Worm (Caenorhabditis elegans): Measurements from ENCODE around the gene T11G6.3.

DNA sequence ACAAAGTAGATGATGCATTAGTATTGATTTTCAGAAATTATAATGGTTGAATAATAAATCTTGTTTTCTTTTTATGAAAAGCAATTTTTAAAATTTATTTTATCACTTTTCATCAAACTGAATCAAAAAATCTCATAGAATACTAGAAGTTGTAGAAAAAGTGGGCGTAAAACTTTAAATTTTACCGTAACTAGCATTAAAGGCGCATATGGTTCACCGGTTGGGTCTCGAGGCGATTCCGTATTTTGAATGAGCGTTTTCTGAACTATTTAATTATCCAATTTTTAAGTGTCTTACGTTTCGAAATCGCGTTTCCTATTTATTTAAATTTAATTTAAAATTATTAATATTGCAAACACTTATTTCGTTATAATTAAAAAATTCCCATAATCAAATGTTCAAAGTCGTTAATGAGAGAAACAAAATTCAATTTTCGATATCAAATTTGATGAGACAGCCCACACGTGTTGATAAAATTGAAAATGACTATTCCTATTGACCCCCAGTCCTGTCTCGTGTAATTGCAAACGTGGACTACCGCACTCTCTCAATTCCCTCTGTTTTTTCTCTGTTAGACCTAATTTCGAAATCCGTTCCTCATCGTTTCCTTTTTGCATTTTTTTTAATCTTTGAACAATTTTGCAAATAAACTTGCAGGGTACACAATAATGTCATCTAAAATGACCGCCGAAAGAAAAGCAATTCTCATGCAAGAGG is 3.4 kb upstream of the T11G6.3 start, which contains the start of the genes T11G6.2 and hars-1:
- TF ChIP-seq ama-1 (optimal IDR thresholded peaks at IDR 0.05), result no peak
- TF ChIP-seq mec-3 (tag; optimal IDR thresholded peaks at IDR 0.05; ENCODE audit: borderline replicate concordance), result no peak
- TF ChIP-seq tbx-2 (tag; optimal IDR thresholded peaks at IDR 0.05), result no peak
- TF ChIP-seq ahr-1 (tag; optimal IDR thresholded peaks at IDR 0.05), result no peak
- TF ChIP-seq ceh-48 (tag; optimal IDR thresholded peaks at IDR 0.05), result no peak
- no peak for TF ChIP-seq pax-1 (tag; optimal IDR thresholded peaks at IDR 0.05)
- no peak for TF ChIP-seq fax-1 (tag; optimal IDR thresholded peaks at IDR 0.05)
- TF ChIP-seq ceh-19 (GFP tag; optimal IDR thresholded peaks at IDR 0.05), result no peak
- no peak for TF ChIP-seq odd-2 (tag; optimal IDR thresholded peaks at IDR 0.05)
- no peak for TF ChIP-seq pros-1 (tag; optimal IDR thresholded peaks at IDR 0.05)
- TF ChIP-seq sox-2 (GFP tag; IDR thresholded peaks at IDR 0.05), result no peak

All from whole organism, late embryonic.